Worm (Caenorhabditis elegans) whole organism, mixed stage, embryonic: ENCODE results near the gene fbxa-94.
A peak's percentile ranks its signal among the peaks of the same experiment; 100 is the strongest.
"Not testable (repeated sequence)": the region's sequence is repeated elsewhere in the genome, so short reads cannot be mapped to it uniquely, and the experiment has no call there.

Experiments used
- bed-3 ChIP-seq: fragments of 200-800 bp; sonication (Bioruptor generic); optimal IDR thresholded peaks from 3 replicates; lab custom pipeline; 2018; ENCODE audit warnings: mild to moderate bottlenecking, missing genetic modification characterization, moderate library complexity, missing compliant biosample characterization
- blmp-1 ChIP-seq: fragments of 150-350 bp; optimal IDR thresholded peaks from 2 replicates; lab custom pipeline; 2014; ENCODE audit warnings: missing biosample characterization, missing genetic modification characterization
- ceh-39 ChIP-seq: fragments of 150-350 bp; optimal IDR thresholded peaks from 2 replicates; lab custom pipeline; 2014; ENCODE audit warnings: missing biosample characterization, missing genetic modification characterization
- ceh-43 ChIP-seq: fragments of 200-800 bp; sonication (Bioruptor generic); optimal IDR thresholded peaks from 2 replicates; lab custom pipeline; 2018; ENCODE audit warnings: mild to moderate bottlenecking, missing genetic modification characterization, moderate library complexity, missing compliant biosample characterization
- ces-1 ChIP-seq: fragments of 150-350 bp; optimal IDR thresholded peaks from 2 replicates; lab custom pipeline; 2014; ENCODE audit warnings: missing biosample characterization, missing genetic modification reagents, missing genetic modification characterization
- cnd-1 ChIP-seq: fragments of 200-800 bp; sonication (Bioruptor generic); optimal IDR thresholded peaks from 2 replicates; lab custom pipeline; 2018; ENCODE audit warnings: mild to moderate bottlenecking, missing genetic modification characterization, missing compliant biosample characterization
- drap-1 ChIP-seq: fragments of 200-800 bp; sonication (Bioruptor generic); optimal IDR thresholded peaks from 3 replicates; lab custom pipeline; 2018; ENCODE audit warnings: mild to moderate bottlenecking, missing genetic modification characterization, missing compliant biosample characterization
- elt-1 ChIP-seq: sonication (generic microtip); optimal IDR thresholded peaks from 2 replicates; lab custom pipeline; 2017; ENCODE audit warnings: missing genetic modification characterization, mild to moderate bottlenecking, missing compliant biosample characterization, antibody characterized with exemption, moderate library complexity, borderline replicate concordance; ENCODE audit not compliant: insufficient read depth
- elt-3 ChIP-seq: fragments of 150-350 bp; optimal IDR thresholded peaks from 2 replicates; lab custom pipeline; 2014; ENCODE audit warnings: missing biosample characterization, missing genetic modification characterization
- ham-2 ChIP-seq: fragments of 200-800 bp; sonication (Bioruptor generic); optimal IDR thresholded peaks from 2 replicates; lab custom pipeline; 2018; ENCODE audit warnings: mild to moderate bottlenecking, missing genetic modification characterization, missing compliant biosample characterization
- lin-13 ChIP-seq: fragments of 150-350 bp; optimal IDR thresholded peaks from 2 replicates; lab custom pipeline; 2014; ENCODE audit warnings: missing biosample characterization, missing genetic modification characterization
- lin-32 ChIP-seq: fragments of 200-800 bp; sonication (Bioruptor generic); optimal IDR thresholded peaks from 2 replicates; lab custom pipeline; 2018; ENCODE audit warnings: mild to moderate bottlenecking, missing genetic modification characterization, missing compliant biosample characterization
- lsy-2 ChIP-seq: fragments of 150-350 bp; optimal IDR thresholded peaks from 2 replicates; lab custom pipeline; 2014; ENCODE audit warnings: missing biosample characterization, missing genetic modification characterization
- mab-5 ChIP-seq: fragments of 150-350 bp; optimal IDR thresholded peaks from 2 replicates; lab custom pipeline; 2014; ENCODE audit warnings: missing biosample characterization, missing genetic modification characterization
- mep-1 ChIP-seq: fragments of 150-350 bp; optimal IDR thresholded peaks from 2 replicates; lab custom pipeline; 2017; ENCODE audit warnings: missing biosample characterization, missing genetic modification reagents, missing genetic modification characterization, inconsistent platforms
- mls-2 ChIP-seq: sonication (generic microtip); optimal IDR thresholded peaks from 2 replicates; lab custom pipeline; 2016; ENCODE audit warnings: mild to moderate bottlenecking, missing genetic modification characterization, moderate library complexity, missing compliant biosample characterization
- nhr-12 ChIP-seq: fragments of 150-350 bp; optimal IDR thresholded peaks from 2 replicates; lab custom pipeline; 2014; ENCODE audit warnings: missing biosample characterization, missing genetic modification characterization
- nhr-2 ChIP-seq: fragments of 150-350 bp; optimal IDR thresholded peaks from 2 replicates; lab custom pipeline; 2014; ENCODE audit warnings: missing biosample characterization, missing genetic modification characterization
- nhr-237 ChIP-seq: fragments of 150-350 bp; optimal IDR thresholded peaks from 2 replicates; lab custom pipeline; 2014; ENCODE audit warnings: missing biosample characterization, missing genetic modification characterization
- nhr-28 ChIP-seq: fragments of 150-350 bp; optimal IDR thresholded peaks from 2 replicates; lab custom pipeline; 2014; ENCODE audit warnings: missing biosample characterization, missing genetic modification characterization
- nhr-76 ChIP-seq: sonication (generic microtip); optimal IDR thresholded peaks from 2 replicates; lab custom pipeline; 2017; ENCODE audit warnings: missing biosample characterization, missing genetic modification characterization
- pha-4 ChIP-seq: fragments of 150-350 bp; optimal IDR thresholded peaks from 2 replicates; lab custom pipeline; 2018; ENCODE audit warnings: missing biosample characterization, missing genetic modification reagents, missing genetic modification characterization
- sem-2 ChIP-seq: fragments of 200-800 bp; sonication (Bioruptor generic); optimal IDR thresholded peaks from 2 replicates; lab custom pipeline; 2018; ENCODE audit warnings: mild to moderate bottlenecking, missing genetic modification characterization, missing compliant biosample characterization
- snpc-4 ChIP-seq: fragments of 150-350 bp; optimal IDR thresholded peaks from 2 replicates; lab custom pipeline; 2014; ENCODE audit warnings: missing biosample characterization, missing genetic modification characterization
- sptf-1 ChIP-seq: sonication (generic microtip); optimal IDR thresholded peaks from 2 replicates; lab custom pipeline; 2017; ENCODE audit warnings: mild to moderate bottlenecking, missing genetic modification characterization, moderate library complexity, missing compliant biosample characterization
- tbx-8 ChIP-seq: fragments of 200-800 bp; sonication (Bioruptor generic); optimal IDR thresholded peaks from 2 replicates; lab custom pipeline; 2018; ENCODE audit warnings: mild to moderate bottlenecking, missing genetic modification characterization, moderate library complexity, missing compliant biosample characterization
- unc-120 ChIP-seq: sonication (generic microtip); optimal IDR thresholded peaks from 2 replicates; lab custom pipeline; 2017; ENCODE audit warnings: missing genetic modification characterization, missing compliant biosample characterization; ENCODE audit not compliant: poor library complexity, severe bottlenecking
- unc-39 ChIP-seq: fragments of 150-350 bp; optimal IDR thresholded peaks from 2 replicates; lab custom pipeline; 2014; ENCODE audit warnings: missing biosample characterization, missing genetic modification characterization
- unc-62 ChIP-seq: fragments of 150-350 bp; optimal IDR thresholded peaks from 2 replicates; lab custom pipeline; 2014; ENCODE audit warnings: missing biosample characterization, missing genetic modification reagents, missing genetic modification characterization
- zip-8 ChIP-seq: fragments of 150-350 bp; optimal IDR thresholded peaks from 2 replicates; lab custom pipeline; 2014; ENCODE audit warnings: missing biosample characterization, missing genetic modification characterization
- ztf-11 ChIP-seq: fragments of 150-350 bp; optimal IDR thresholded peaks from 2 replicates; lab custom pipeline; 2014; ENCODE audit warnings: missing biosample characterization, missing genetic modification characterization

Gene fbxa-94

DNA sequence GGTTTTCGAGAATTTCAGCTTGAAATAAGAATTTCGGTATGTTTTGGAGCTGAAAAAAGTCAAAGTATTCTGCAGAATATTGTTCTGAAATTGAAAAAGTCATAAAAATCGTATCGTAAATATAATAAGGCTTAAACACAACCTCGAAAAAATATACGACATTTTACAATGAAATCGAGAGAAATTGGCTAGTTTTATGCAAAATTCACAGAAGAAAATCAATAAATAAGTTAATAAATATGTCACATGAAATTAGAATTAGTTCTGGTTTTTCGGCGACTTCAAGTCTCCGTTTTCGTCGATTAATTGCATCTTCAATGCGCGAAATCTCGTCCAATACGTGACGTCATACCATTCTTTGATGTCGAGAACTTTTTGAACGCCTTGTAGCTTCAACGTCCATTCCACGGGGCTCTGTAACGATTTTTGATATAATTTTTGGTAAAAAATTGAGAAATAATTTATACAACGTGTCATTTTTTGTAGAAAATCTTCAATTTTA, 4.7 kb downstream of the fbxa-94 start, which contains the start of gene atx-3:
TSS of gene atx-3 (minus strand) at position 51 of the 502 bp plus-strand sequence.
- TF ChIP-seq nhr-28 (tag; lab: Kevin White, UChicago): no peak
- TF ChIP-seq bed-3 (GFP tag; lab: Kevin White, UChicago): no peak
- TF ChIP-seq ceh-43: no peak
- TF ChIP-seq unc-39: no peak
- TF ChIP-seq nhr-76 (tag; lab: Kevin White, UChicago): no peak

DNA sequence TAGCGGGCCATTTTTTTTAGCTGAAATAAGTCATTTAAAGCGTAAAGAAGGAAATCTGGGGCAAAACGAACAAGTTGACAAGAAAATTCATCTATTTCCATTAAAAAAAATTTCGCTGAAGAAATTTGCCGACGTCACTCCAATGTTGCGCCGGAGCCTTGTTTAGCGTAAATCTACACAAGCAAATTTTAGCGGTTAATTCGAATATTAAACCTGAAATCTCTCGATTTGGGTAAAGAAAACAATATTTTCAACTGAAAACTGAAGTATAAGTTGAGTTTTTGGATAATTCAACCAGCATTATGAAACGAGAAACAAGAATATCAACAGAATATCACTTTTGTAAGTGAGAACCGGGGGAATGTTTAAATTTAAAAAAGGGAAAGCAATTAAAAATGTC, 5.7 kb downstream of the fbxa-94 start, which contains the start of gene F28F8.9:
TSS of gene F28F8.9 (minus strand) at position 288 of the 400 bp plus-strand sequence.
- TF ChIP-seq unc-62 (GFP tag; lab: Kevin White, UChicago): no peak
- TF ChIP-seq nhr-12: no peak
- TF ChIP-seq sem-2 (GFP tag; lab: Kevin White, UChicago): no peak
- TF ChIP-seq pha-4: peak; percentile 26
- TF ChIP-seq lin-13 (tag; lab: Kevin White, UChicago): no peak
- TF ChIP-seq elt-3: no peak
- no peak for TF ChIP-seq drap-1 (GFP tag; lab: Kevin White, UChicago)
- TF ChIP-seq cnd-1 (tag; lab: Kevin White, UChicago): no peak
- TF ChIP-seq mep-1 (tag; lab: Kevin White, UChicago): no peak
- peak; percentile 10 for TF ChIP-seq lsy-2 (tag; lab: Kevin White, UChicago)
- TF ChIP-seq bed-3 (GFP tag; lab: Kevin White, UChicago): no peak
- TF ChIP-seq ham-2 (GFP tag; lab: Kevin White, UChicago): no peak
- no peak for TF ChIP-seq snpc-4 (tag; lab: Kevin White, UChicago)
- no peak for TF ChIP-seq nhr-237 (tag; lab: Kevin White, UChicago)
- no peak for TF ChIP-seq nhr-2 (tag; lab: Kevin White, UChicago)
- TF ChIP-seq mab-5 (tag; lab: Kevin White, UChicago): no peak
- TF ChIP-seq unc-120: peak; percentile 21
- TF ChIP-seq nhr-28 (tag; lab: Kevin White, UChicago): no peak
- TF ChIP-seq ces-1 (GFP tag; lab: Kevin White, UChicago): peak; percentile 43
- TF ChIP-seq ceh-39: no peak

DNA sequence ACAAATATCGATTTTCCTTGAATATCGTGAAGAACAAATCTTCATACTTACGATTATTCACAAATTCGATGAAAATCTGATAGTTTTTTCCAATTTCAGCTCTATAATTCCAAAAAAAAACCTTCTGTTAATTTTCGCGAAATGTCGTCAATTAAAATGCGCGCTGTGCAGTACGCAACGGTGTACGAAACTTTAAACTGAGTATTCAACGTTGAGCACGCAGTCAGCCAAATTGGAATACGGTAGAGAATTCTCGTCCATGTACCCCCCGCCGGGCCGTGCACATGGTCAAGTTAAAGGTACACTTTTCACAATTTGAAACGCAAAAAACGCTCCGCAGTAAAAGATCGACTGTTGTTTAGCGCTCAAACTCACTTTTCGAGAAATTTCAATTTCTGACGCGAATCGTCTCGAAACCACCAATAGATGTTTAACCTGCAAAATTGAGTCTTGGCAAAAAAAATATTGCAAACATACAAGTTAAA, 17.5 kb downstream of the fbxa-94 start, which contains the start of gene F28F8.7:
TSS of gene F28F8.7 (minus strand) at position 435 of the 485 bp plus-strand sequence.
- TF ChIP-seq lsy-2 (tag; lab: Kevin White, UChicago): peak; percentile 88

DNA sequence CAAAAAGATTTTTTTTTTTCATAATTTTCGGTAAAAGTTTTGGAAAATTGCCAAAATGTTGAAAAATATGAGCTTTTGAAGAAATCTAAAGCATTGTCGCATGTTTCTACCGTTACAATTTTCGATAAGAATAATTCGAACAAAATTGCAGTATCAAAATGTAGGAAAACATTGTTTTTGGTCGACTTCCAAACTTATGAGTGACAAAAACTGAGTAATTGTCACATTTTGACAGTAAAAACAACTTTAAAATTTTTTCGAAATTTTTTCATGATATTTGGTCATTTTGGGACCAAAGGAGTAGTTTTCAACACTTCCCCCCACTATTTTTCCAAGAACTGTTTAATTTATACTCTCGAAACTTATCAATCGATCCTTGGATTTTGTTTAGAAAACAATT, 21.9 kb downstream of the fbxa-94 start, which contains the start of gene fbxa-139:
TSS of gene fbxa-139 (minus strand) at position 101 of the 400 bp plus-strand sequence.
- no peak for TF ChIP-seq lin-13 (tag; lab: Kevin White, UChicago)
- no peak for TF ChIP-seq ces-1 (GFP tag; lab: Kevin White, UChicago)
- TF ChIP-seq, all 35 proteins: peak for 0

DNA sequence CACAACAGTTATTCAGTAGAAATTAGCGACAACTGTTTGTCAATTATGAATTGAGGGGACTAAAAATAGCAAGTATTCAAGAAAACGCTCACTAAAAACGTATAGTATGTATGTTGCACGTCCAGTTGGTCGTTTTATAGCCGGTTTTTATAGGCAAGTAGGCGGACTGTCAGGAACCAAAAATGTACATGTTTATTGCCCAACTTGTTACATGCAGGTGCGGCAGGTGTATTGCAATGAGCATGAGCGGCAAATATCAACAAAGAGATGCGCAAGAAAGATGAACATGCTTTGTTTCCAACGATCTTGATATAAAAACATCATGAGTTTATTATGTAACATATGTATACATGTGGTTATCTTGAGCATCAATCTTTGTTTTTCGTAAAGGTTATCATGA, 27.0 kb downstream of the fbxa-94 start, which contains the start of gene B0391.14:
TSS of gene B0391.14 (minus strand) at position 101 of the 400 bp plus-strand sequence.
- not testable (repeated sequence) for TF ChIP-seq unc-120; blmp-1 (tag; lab: Kevin White, UChicago); nhr-237 (tag; lab: Kevin White, UChicago)

DNA sequence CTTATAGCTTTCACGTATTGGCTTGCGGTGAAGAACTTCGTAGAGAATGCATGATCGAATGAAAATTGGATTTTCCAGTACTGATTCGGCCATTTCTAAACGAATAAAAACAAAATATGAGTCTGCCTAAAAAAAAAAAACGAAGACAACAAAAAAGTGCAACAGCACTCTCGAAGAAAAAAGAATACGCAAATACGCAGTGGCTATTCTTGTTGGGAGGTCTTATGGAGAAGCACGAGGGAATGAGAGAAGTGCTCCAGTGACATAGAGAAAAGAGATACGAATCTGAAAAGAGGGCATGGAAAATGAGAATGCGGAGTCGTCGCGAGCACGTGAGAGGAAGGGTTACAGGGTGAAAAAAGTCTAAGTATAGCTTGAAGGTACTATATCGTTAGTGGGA, 29.5 kb downstream of the fbxa-94 start, which contains the start of gene fbxa-152:
TSS of gene fbxa-152 (minus strand) at position 101 of the 400 bp plus-strand sequence.
- TF ChIP-seq bed-3 (GFP tag; lab: Kevin White, UChicago): no peak
- TF ChIP-seq lsy-2 (tag; lab: Kevin White, UChicago): no peak
- no peak for TF ChIP-seq lin-32 (GFP tag; lab: Kevin White, UChicago)
- no peak for TF ChIP-seq ztf-11 (tag; lab: Kevin White, UChicago)
- TF ChIP-seq sptf-1: no peak

DNA sequence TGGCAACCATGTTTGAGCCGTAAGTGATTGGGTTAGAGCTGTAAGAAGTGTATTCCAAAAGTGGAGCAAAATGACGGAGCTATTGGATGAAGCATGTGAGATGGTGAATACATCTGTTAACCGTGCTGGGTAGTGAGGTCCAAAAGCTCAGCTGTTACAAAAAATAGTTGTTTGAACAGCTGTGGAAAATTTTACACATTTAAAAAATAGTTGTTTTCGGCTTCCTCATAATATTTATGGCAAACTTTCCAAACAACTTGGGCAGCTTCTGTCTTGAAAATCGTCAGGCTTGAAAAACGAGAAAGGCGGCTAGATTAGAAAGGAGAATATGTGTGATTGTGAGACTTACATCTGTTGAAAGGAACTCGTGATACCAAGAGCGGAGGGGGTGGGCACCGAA, 32.3 kb downstream of the fbxa-94 start, which contains the start of gene fbxa-154:
TSS of gene fbxa-154 (minus strand) at position 101 of the 400 bp plus-strand sequence.
- TF ChIP-seq blmp-1 (tag; lab: Kevin White, UChicago): no peak
- no peak for TF ChIP-seq mab-5 (tag; lab: Kevin White, UChicago)
- TF ChIP-seq pha-4: no peak
- no peak for TF ChIP-seq zip-8 (tag; lab: Kevin White, UChicago)
- no peak for TF ChIP-seq elt-1 (tag; lab: Kevin White, UChicago)
- TF ChIP-seq nhr-12: no peak
- no peak for TF ChIP-seq tbx-8
- no peak for TF ChIP-seq sptf-1
- no peak for TF ChIP-seq unc-39
- no peak for TF ChIP-seq mls-2 (tag; lab: Kevin White, UChicago)
